Worm (Caenorhabditis elegans): Measurements from ENCODE around the gene adt-2.

The adt-2 gene

ce11 chrX:7614466-7614865 is 28.5 kb downstream of the adt-2 start:
- TF ChIP-seq snpc-4 (tag; optimal IDR thresholded peaks at IDR 0.05) = no peak

DNA sequence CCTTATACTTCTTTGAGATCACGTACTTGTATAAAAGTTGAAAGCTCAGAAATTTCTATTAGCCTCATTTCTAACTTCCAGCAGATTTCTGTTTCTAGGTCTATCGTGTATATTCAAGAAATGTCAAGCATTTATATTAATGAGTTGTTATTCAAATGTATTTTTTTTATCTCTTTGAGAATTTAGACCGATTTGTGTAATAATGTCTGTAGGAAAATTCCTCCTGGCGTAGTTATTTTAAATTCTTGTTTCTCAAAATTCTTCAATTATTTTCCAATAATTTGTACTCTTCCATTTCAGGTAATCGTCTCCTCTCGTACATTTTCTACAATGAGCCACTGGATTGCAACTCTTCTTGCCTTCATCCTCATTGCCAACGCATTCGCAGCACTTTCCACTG is 41.3 kb downstream of the adt-2 start, which contains the start of gene nlp-61:
TSS of gene nlp-61 (plus strand) at position 301 of the 400 bp plus-strand sequence.
- no peak for TF ChIP-seq fkh-2 (tag; optimal IDR thresholded peaks at IDR 0.05)
- no peak for TF ChIP-seq unc-39 (tag; optimal IDR thresholded peaks at IDR 0.05)
- no peak for TF ChIP-seq nhr-12 (tag; optimal IDR thresholded peaks at IDR 0.05)
- no peak for TF ChIP-seq ztf-11 (tag; optimal IDR thresholded peaks at IDR 0.05)
- TF ChIP-seq ZK546.5 (tag; optimal IDR thresholded peaks at IDR 0.05) = no peak
- TF ChIP-seq aly-2 (tag; optimal IDR thresholded peaks at IDR 0.05) = no peak
- TF ChIP-seq sea-2 (GFP tag; optimal IDR thresholded peaks at IDR 0.05) = no peak
- no peak for TF ChIP-seq eor-1 (tag; optimal IDR thresholded peaks at IDR 0.05)
- no peak for TF ChIP-seq lsy-12 (tag; optimal IDR thresholded peaks at IDR 0.05)
- TF ChIP-seq mdl-1 (tag; optimal IDR thresholded peaks at IDR 0.05) = no peak
- TF ChIP-seq nhr-76 (tag; optimal IDR thresholded peaks at IDR 0.05) = no peak
- no peak for TF ChIP-seq zag-1 (tag; optimal IDR thresholded peaks at IDR 0.05)
- TF ChIP-seq elt-1 (tag; optimal IDR thresholded peaks at IDR 0.05) = no peak
- no peak for TF ChIP-seq nhr-23 (tag; optimal IDR thresholded peaks at IDR 0.05)

DNA sequence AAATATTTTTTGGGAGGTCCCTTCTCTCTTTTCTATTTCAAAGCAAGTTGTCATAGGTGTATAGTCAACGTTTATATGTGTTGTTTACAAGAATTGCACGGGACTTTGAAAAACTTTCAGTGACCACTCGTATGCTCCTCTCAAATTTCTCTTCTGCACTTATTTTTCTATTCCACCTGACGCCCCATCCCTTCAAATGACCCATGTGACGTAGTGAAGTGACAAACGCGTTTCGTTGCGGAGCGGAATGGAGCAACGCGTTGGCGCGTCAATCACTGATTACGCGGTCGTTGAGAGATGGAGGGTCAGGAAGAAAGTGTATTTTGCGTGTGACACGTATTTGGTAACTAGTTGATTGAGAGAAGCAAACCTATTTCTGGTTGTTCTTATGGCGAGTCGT is 50.0 kb downstream of the adt-2 start:
- TF ChIP-seq nfya-1 (tag; optimal IDR thresholded peaks at IDR 0.05; ENCODE audit: insufficient read depth) = peak; percentile 43
- TF ChIP-seq skn-1 (tag; optimal IDR thresholded peaks at IDR 0.05) = no peak

- TF ChIP-seq pqm-1 (tag; optimal IDR thresholded peaks at IDR 0.05) = no peak
- no peak for TF ChIP-seq nhr-23 (tag; optimal IDR thresholded peaks at IDR 0.05)
These were observed 52.8 kb downstream of the adt-2 start for ce11 chrX:7638790-7639189.

DNA sequence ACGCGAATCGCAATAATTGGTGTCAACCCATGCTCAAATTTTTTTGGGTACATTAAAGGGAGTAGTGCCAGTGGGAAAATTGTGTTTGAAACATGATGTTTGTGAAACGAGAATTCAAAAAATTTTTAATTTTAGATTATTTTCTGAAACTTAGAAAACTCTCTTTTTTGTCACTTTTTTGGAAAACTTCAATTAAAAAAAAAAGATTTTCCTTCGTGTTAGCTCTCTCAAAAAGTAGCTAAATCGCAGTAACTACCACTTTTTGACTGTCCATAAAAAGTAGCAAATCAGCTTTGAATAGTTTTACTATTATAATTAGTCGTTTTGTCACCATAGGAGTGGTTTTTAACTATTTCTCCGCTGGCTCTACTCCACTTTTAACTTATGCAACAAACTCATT is 54.4 kb downstream of the adt-2 start:
- TF ChIP-seq unc-39 (tag; optimal IDR thresholded peaks at IDR 0.05) (no peak), R02D3.7 (tag; optimal IDR thresholded peaks at IDR 0.05) (no peak), ceh-9 (tag; optimal IDR thresholded peaks at IDR 0.05) (no peak), jun-1 (tag; optimal IDR thresholded peaks at IDR 0.05) (no peak), hmg-11 (tag; optimal IDR thresholded peaks at IDR 0.05) (no peak), egl-5 (tag; optimal IDR thresholded peaks at IDR 0.05) (no peak), ceh-28 (tag; optimal IDR thresholded peaks at IDR 0.05) (no peak)

DNA sequence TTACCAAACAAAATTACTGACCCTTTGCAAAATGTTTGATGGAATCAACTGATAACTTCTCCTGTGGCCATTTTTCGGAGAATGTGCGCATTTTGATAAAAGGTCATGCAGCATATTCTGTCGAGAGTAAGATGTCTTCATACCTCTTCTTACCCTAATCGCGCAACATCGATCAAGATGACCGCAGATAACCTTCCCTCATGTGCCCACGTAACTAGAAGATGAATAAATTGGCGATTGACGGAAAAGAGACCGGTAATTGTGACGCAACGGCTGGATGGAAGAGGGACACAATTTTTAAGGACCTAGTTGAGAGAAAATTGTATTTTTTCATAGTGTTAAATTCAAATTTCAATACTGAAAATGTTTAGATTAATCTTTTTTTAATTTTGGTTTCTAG is 54.8 kb downstream of the adt-2 start:
- TF ChIP-seq unc-39 (tag; optimal IDR thresholded peaks at IDR 0.05) = no peak
- TF ChIP-seq pha-4 (tag; optimal IDR thresholded peaks at IDR 0.05) = no peak

Measured in whole organism, L3 larva.